Worm (Caenorhabditis elegans) whole organism, L4/young adult: Measurements from ENCODE around the gene dop-5.

ENCODE experiments used
- W03F9.2 ChIP-seq: fragments of 150-350 bp; optimal IDR thresholded peaks from 2 replicates; lab custom pipeline; 2014; ENCODE audit warnings: missing biosample characterization, missing genetic modification characterization
- him-1 ChIP-seq: sonication (generic microtip); optimal IDR thresholded peaks from 2 replicates; lab custom pipeline; 2016; ENCODE audit warnings: missing genotype, missing genetic modification reagents, missing genetic modification characterization, missing compliant biosample characterization

DNA sequence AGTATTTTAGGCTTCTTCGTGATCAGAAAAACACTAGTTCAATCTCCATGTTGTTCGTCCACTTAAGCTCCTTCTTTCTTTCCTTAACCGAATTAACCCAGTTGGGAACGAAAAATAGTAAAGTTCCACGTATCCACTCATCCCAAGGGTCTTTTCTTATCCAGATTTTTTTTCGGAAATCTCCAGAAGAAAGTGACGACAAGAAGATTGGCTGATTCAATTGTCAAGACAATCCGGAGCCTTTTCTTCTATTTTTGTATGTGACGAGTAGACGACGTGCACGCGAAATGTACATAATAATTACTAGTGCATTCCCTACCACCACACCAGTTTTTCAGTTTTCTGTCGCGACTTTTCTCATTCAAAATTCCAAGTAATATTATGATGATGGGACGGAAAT lies 14.8 kb downstream of the dop-5 start:
- no peak for TF ChIP-seq him-1 (tag; lab: Kevin White, UChicago)
- TF ChIP-seq W03F9.2 (tag; lab: Kevin White, UChicago): no peak
